Fruit fly (Drosophila melanogaster): ENCODE measurements around the gene CG13983.

DNA sequence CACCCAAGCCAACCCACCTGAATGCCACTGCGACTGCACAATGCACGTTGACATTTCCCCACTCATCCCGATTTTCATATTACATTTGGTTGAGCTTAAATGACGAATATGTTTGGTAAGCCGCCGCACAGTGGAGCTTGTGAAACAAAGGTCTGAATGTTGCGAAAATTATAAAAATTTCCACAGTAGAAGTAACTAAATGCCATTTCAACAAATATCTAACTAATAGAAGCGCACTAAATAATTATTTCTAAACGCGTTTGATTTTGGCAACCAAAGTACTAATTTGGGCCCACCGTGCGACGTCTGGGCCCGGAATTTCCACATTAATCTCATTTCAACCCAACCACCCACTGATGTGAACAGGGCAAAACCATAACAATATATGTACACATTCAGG lies 42.6 kb upstream of the CG13983 start:
- TF ChIP-seq Abd-B (GFP tag; optimal IDR thresholded peaks at IDR 0.05) (peak; percentile 8), CG6272 (GFP tag; IDR thresholded peaks at IDR 0.05) (no peak), ttk (GFP tag; IDR thresholded peaks at IDR 0.05) (no peak), pnt (GFP tag; optimal IDR thresholded peaks at IDR 0.05) (peak; percentile 11), usp (GFP tag; optimal IDR thresholded peaks at IDR 0.05) (no peak), hbn (GFP tag; IDR thresholded peaks at IDR 0.05; ENCODE audit: partially characterized antibody) (no peak), CG14050 (GFP tag; IDR thresholded peaks at IDR 0.05) (no peak), grn (GFP tag; optimal IDR thresholded peaks at IDR 0.05) (no peak), fru (optimal IDR thresholded peaks at IDR 0.05) (no peak)

Measured in whole organism, embryonic.